Worm (Caenorhabditis elegans): ENCODE results near the gene F23F12.12.

Gene F23F12.12

ce11 chrIII:6490989-6491388, 16.9 kb upstream of the F23F12.12 start:
- TF ChIP-seq unc-120 (tag; optimal IDR thresholded peaks at IDR 0.05; ENCODE audit: poor library complexity, severe bottlenecking) (no peak), unc-62 (GFP tag; optimal IDR thresholded peaks at IDR 0.05) (no peak), nhr-76 (tag; optimal IDR thresholded peaks at IDR 0.05) (no peak), nhr-2 (tag; optimal IDR thresholded peaks at IDR 0.05) (no peak), unc-39 (tag; optimal IDR thresholded peaks at IDR 0.05) (no peak), mab-5 (tag; optimal IDR thresholded peaks at IDR 0.05) (no peak), hlh-1 (tag; optimal IDR thresholded peaks at IDR 0.05) (no peak), zip-8 (tag; optimal IDR thresholded peaks at IDR 0.05) (no peak), elt-1 (tag; optimal IDR thresholded peaks at IDR 0.05; ENCODE audit: borderline replicate concordance, insufficient read depth) (no peak), ceh-39 (tag; optimal IDR thresholded peaks at IDR 0.05) (no peak), blmp-1 (tag; optimal IDR thresholded peaks at IDR 0.05) (no peak), snpc-4 (tag; optimal IDR thresholded peaks at IDR 0.05) (no peak), bed-3 (GFP tag; optimal IDR thresholded peaks at IDR 0.05) (no peak), elt-3 (tag; optimal IDR thresholded peaks at IDR 0.05) (no peak), tbx-8 (GFP tag; optimal IDR thresholded peaks at IDR 0.05) (no peak), mls-2 (tag; optimal IDR thresholded peaks at IDR 0.05) (no peak), mep-1 (tag; optimal IDR thresholded peaks at IDR 0.05) (no peak), drap-1 (GFP tag; optimal IDR thresholded peaks at IDR 0.05) (no peak), ceh-43 (GFP tag; optimal IDR thresholded peaks at IDR 0.05) (no peak)

DNA sequence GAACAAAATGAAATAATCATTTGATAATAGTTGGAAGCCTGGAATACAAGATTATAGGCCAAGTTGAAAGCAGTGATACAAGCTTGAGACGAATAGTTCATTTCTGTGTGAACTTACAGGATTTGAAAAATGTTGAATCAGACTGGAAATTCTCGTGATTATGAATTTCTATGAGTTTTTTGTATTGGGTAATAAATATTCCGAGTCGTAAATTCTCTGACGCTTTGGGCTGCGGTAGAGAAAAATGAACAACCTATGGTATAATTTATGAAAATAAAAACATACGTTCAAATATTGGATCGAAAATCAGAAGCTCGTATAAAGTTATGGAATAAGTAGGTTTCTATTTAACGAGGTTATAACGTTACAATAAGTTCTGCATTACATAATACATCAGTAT, 15.1 kb upstream of the F23F12.12 start, which contains the start of gene srb-11:
srb-11 (minus strand) TSS at position 101 of the 400 bp plus-strand sequence.
- TF ChIP-seq sptf-1 (tag; optimal IDR thresholded peaks at IDR 0.05) (no peak), sem-2 (GFP tag; optimal IDR thresholded peaks at IDR 0.05) (no peak), ces-1 (GFP tag; optimal IDR thresholded peaks at IDR 0.05) (no peak), elt-1 (tag; optimal IDR thresholded peaks at IDR 0.05; ENCODE audit: borderline replicate concordance, insufficient read depth) (no peak), unc-62 (GFP tag; optimal IDR thresholded peaks at IDR 0.05) (no peak), nhr-2 (tag; optimal IDR thresholded peaks at IDR 0.05) (no peak), drap-1 (GFP tag; optimal IDR thresholded peaks at IDR 0.05) (no peak), tbx-8 (GFP tag; optimal IDR thresholded peaks at IDR 0.05) (no peak), lsy-2 (tag; optimal IDR thresholded peaks at IDR 0.05) (no peak), bed-3 (GFP tag; optimal IDR thresholded peaks at IDR 0.05) (no peak), hlh-1 (tag; optimal IDR thresholded peaks at IDR 0.05) (no peak), blmp-1 (tag; optimal IDR thresholded peaks at IDR 0.05) (no peak)

- TF ChIP-seq flh-1 (GFP tag; optimal IDR thresholded peaks at IDR 0.05) = no peak
- no peak for TF ChIP-seq mab-5 (tag; optimal IDR thresholded peaks at IDR 0.05)
- no peak for TF ChIP-seq blmp-1 (tag; optimal IDR thresholded peaks at IDR 0.05)
- no peak for TF ChIP-seq tbx-8 (GFP tag; optimal IDR thresholded peaks at IDR 0.05)
- TF ChIP-seq drap-1 (GFP tag; optimal IDR thresholded peaks at IDR 0.05) = no peak
- TF ChIP-seq sem-2 (GFP tag; optimal IDR thresholded peaks at IDR 0.05) = no peak
- no peak for TF ChIP-seq nhr-12 (tag; optimal IDR thresholded peaks at IDR 0.05)
- TF ChIP-seq ham-2 (GFP tag; optimal IDR thresholded peaks at IDR 0.05) = no peak
- TF ChIP-seq ceh-83 (GFP tag; optimal IDR thresholded peaks at IDR 0.05) = no peak
- no peak for TF ChIP-seq nhr-28 (tag; optimal IDR thresholded peaks at IDR 0.05)
- no peak for TF ChIP-seq ceh-39 (tag; optimal IDR thresholded peaks at IDR 0.05)
- TF ChIP-seq nhr-237 (tag; optimal IDR thresholded peaks at IDR 0.05) = no peak
- TF ChIP-seq zip-8 (tag; optimal IDR thresholded peaks at IDR 0.05) = no peak
Observed at ce11 chrIII:6495191-6495723, 12.7 kb upstream of the F23F12.12 start, which contains the start of gene F23F12.13. F23F12.13 (plus strand) TSS chrIII:6495673.

DNA sequence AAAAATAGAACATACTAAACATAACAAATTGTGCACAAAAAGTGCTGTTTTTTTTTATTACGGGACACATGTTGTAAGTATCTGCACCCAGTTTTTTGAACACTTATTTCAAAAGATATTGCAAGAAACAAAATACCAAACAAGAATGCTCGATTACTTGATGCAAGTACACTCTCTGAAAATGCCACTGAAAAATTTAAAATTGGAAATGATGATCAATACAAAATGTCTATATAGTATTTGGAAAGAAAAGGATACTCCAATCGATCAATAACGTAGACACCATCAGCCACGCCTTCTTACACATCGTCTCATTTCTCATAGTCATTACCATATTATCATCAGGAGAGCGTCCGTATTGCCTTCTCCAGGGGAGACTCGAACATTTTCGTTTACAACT, 9.8 kb upstream of the F23F12.12 start, which contains the start of gene sdz-15:
sdz-15 (plus strand) TSS at position 301 of the 400 bp plus-strand sequence.
- TF ChIP-seq elt-3 (tag; optimal IDR thresholded peaks at IDR 0.05) (no peak), ceh-39 (tag; optimal IDR thresholded peaks at IDR 0.05) (no peak), zip-8 (tag; optimal IDR thresholded peaks at IDR 0.05) (no peak), ztf-11 (tag; optimal IDR thresholded peaks at IDR 0.05) (no peak), mab-5 (tag; optimal IDR thresholded peaks at IDR 0.05) (no peak), nhr-12 (tag; optimal IDR thresholded peaks at IDR 0.05) (no peak), nhr-76 (tag; optimal IDR thresholded peaks at IDR 0.05) (no peak), lin-13 (tag; optimal IDR thresholded peaks at IDR 0.05) (no peak), mls-2 (tag; optimal IDR thresholded peaks at IDR 0.05) (no peak), unc-39 (tag; optimal IDR thresholded peaks at IDR 0.05) (no peak), lin-32 (GFP tag; optimal IDR thresholded peaks at IDR 0.05) (no peak), sem-2 (GFP tag; optimal IDR thresholded peaks at IDR 0.05) (no peak), ceh-43 (GFP tag; optimal IDR thresholded peaks at IDR 0.05) (no peak)

Data from whole organism, mixed stage, embryonic.